Fruit fly (Drosophila melanogaster): ENCODE results near the gene Lmpt.

The Lmpt gene

dm6 chr3L:16881097-16881496, 16.0 kb downstream of the Lmpt start:
- TF ChIP-seq noc (tag; optimal IDR thresholded peaks at IDR 0.05): peak; percentile 44

- TF ChIP-seq noc (tag; optimal IDR thresholded peaks at IDR 0.05): no peak
These were observed 18.9 kb downstream of the Lmpt start for dm6 chr3L:16884037-16884436.

- TF ChIP-seq noc (tag; optimal IDR thresholded peaks at IDR 0.05): peak; percentile 41
These were observed 19.9 kb downstream of the Lmpt start for dm6 chr3L:16885042-16885441.

dm6 chr3L:16886179-16886930, 21.3 kb downstream of the Lmpt start:
- no peak for TF ChIP-seq noc (tag; optimal IDR thresholded peaks at IDR 0.05)

- TF ChIP-seq noc (tag; optimal IDR thresholded peaks at IDR 0.05): no peak
These were observed 22.2 kb downstream of the Lmpt start for dm6 chr3L:16887272-16887671.

- TF ChIP-seq noc (tag; optimal IDR thresholded peaks at IDR 0.05): no peak
These were observed 24.4 kb downstream of the Lmpt start for dm6 chr3L:16889545-16889944.

dm6 chr3L:16890650-16891336, 25.7 kb downstream of the Lmpt start:
- peak; percentile 23 for TF ChIP-seq noc (tag; optimal IDR thresholded peaks at IDR 0.05)

- no peak for TF ChIP-seq noc (tag; optimal IDR thresholded peaks at IDR 0.05)
These were observed 26.8 kb downstream of the Lmpt start for dm6 chr3L:16891914-16892313.

dm6 chr3L:16892728-16893271, 27.7 kb downstream of the Lmpt start:
- no peak for TF ChIP-seq noc (tag; optimal IDR thresholded peaks at IDR 0.05)

- TF ChIP-seq noc (tag; optimal IDR thresholded peaks at IDR 0.05): peak; percentile 40
These were observed 28.6 kb downstream of the Lmpt start for dm6 chr3L:16893647-16894046.

- TF ChIP-seq noc (tag; optimal IDR thresholded peaks at IDR 0.05): no peak
These were observed 31.3 kb downstream of the Lmpt start for dm6 chr3L:16896408-16896807.

- TF ChIP-seq noc (tag; optimal IDR thresholded peaks at IDR 0.05): no peak
These were observed 45.4 kb downstream of the Lmpt start for dm6 chr3L:16910466-16910865.

dm6 chr3L:16914113-16914512, 49.0 kb downstream of the Lmpt start:
- no peak for TF ChIP-seq noc (tag; optimal IDR thresholded peaks at IDR 0.05)

dm6 chr3L:16915766-16916476, 50.8 kb downstream of the Lmpt start:
- TF ChIP-seq noc (tag; optimal IDR thresholded peaks at IDR 0.05): no peak

dm6 chr3L:16917409-16918173, 52.5 kb downstream of the Lmpt start:
- TF ChIP-seq noc (tag; optimal IDR thresholded peaks at IDR 0.05): no peak

- TF ChIP-seq noc (tag; optimal IDR thresholded peaks at IDR 0.05): no peak
These were observed 57.9 kb downstream of the Lmpt start, which contains the start of gene CG13028 for dm6 chr3L:16922952-16923351. Gene CG13028, plus strand, starts transcription at chr3L:16923252.

Measured in whole organism, larva.